Worm (Caenorhabditis elegans): ENCODE results near the gene T11F9.1.

DNA sequence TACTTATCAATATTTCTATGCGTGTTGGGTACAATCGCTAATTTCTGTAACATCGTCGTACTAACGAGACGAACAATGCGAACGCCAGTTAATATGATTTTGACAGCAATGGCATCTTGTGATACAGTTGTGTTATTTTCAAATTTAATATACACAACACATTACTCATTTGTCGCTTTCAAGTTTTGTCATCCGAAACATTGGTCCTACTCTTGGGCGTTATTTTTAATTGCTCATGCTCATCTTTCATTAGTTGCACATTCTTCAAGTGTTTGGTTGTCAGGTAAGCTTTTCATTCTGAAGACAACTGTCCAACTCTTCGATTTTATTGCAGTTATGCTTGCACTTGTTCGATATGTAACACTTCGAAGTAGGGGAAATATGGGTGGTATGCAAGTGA is 20.2 kb upstream of the T11F9.1 start:
- TF ChIP-seq ceh-90 (tag; optimal IDR thresholded peaks at IDR 0.05): no peak
- no peak for TF ChIP-seq ama-1 (optimal IDR thresholded peaks at IDR 0.05)
- TF ChIP-seq isw-1 (GFP tag; IDR thresholded peaks at IDR 0.05): no peak
- TF ChIP-seq unc-130 (tag; optimal IDR thresholded peaks at IDR 0.05): no peak
- no peak for TF ChIP-seq jun-1 (tag; optimal IDR thresholded peaks at IDR 0.05)
- no peak for TF ChIP-seq zip-4 (GFP tag; optimal IDR thresholded peaks at IDR 0.05)
- TF ChIP-seq ztf-11 (tag; optimal IDR thresholded peaks at IDR 0.05): no peak
- no peak for TF ChIP-seq sox-4 (tag; optimal IDR thresholded peaks at IDR 0.05)
- TF ChIP-seq pqm-1 (tag; optimal IDR thresholded peaks at IDR 0.05): no peak
- no peak for TF ChIP-seq swsn-7 (tag; optimal IDR thresholded peaks at IDR 0.05)
- TF ChIP-seq pag-3 (tag; optimal IDR thresholded peaks at IDR 0.05; ENCODE audit: borderline replicate concordance, insufficient read depth): no peak
- no peak for TF ChIP-seq lin-13 (GFP tag; optimal IDR thresholded peaks at IDR 0.05)
- no peak for TF ChIP-seq nhr-77 (tag; optimal IDR thresholded peaks at IDR 0.05)
- TF ChIP-seq nhr-19 (GFP tag; conservative IDR thresholded peaks at IDR 0.05): no peak

Measured in whole organism, L1 larva.